Worm (Caenorhabditis elegans) whole organism, early embryonic: Measurements from ENCODE around the gene T21C12.8.

ENCODE experiments used
- ama-1 ChIP-seq: fragments of 150-350 bp; optimal IDR thresholded peaks from 2 replicates; lab custom pipeline; 2014
- pes-1 ChIP-seq: fragments of 200-800 bp; sonication (Bioruptor generic); IDR thresholded peaks from 2 replicates; pipeline ENCODE4 v1.3.6; 2022; ENCODE audit warnings: missing genetic modification reagents, missing genetic modification characterization, missing compliant biosample characterization

- TF ChIP-seq ama-1 (lab: Kevin White, UChicago) (no peak), pes-1 (GFP tag; lab: Robert Waterston, UW) (no peak)
Measured at ce11 chrIII:10575320-10575719, 22.5 kb upstream of the T21C12.8 start, which contains the start of gene Y45F3A.4.
